Fruit fly (Drosophila melanogaster) whole organism, embryonic: ENCODE data around the gene Syx4.

Experiments used
- Adf1 ChIP-seq: fragments of 200-800 bp; sonication (Bioruptor generic); IDR thresholded peaks from 2 replicates; pipeline ENCODE4 v1.3.6; 2022; ENCODE audit warnings: missing biosample characterization, missing genetic modification characterization
- BEAF-32 ChIP-seq: fragments of 200-800 bp; sonication (Bioruptor generic); optimal IDR thresholded peaks from 3 replicates; lab custom pipeline; 2017; ENCODE audit warnings: missing biosample characterization, missing genetic modification characterization, mild to moderate bottlenecking, moderate library complexity, missing genetic modification reagents
- CG10267 ChIP-seq: fragments of 200-800 bp; sonication (Bioruptor generic); optimal IDR thresholded peaks from 2 replicates; lab custom pipeline; 2018; ENCODE audit warnings: missing biosample characterization, mild to moderate bottlenecking, missing genetic modification characterization, moderate library complexity
- CG10462 ChIP-seq: fragments of 200-800 bp; sonication (Bioruptor generic); optimal IDR thresholded peaks from 2 replicates; lab custom pipeline; 2016; ENCODE audit warnings: missing biosample characterization, missing genetic modification characterization
- CG10543 ChIP-seq: fragments of 200-800 bp; sonication (Bioruptor generic); optimal IDR thresholded peaks from 3 replicates; lab custom pipeline; 2017; ENCODE audit warnings: missing biosample characterization, mild to moderate bottlenecking, missing genetic modification characterization, moderate library complexity
- CG10979 ChIP-seq: fragments of 200-800 bp; sonication (Bioruptor generic); optimal IDR thresholded peaks from 2 replicates; lab custom pipeline; 2018; ENCODE audit warnings: missing biosample characterization, mild to moderate bottlenecking, missing genetic modification characterization, moderate library complexity
- CG11504 ChIP-seq: fragments of 200-800 bp; sonication (Bioruptor generic); optimal IDR thresholded peaks from 3 replicates; lab custom pipeline; 2019; ENCODE audit warnings: missing biosample characterization, mild to moderate bottlenecking, missing genetic modification characterization, moderate library complexity
- CG12219 ChIP-seq: fragments of 200-800 bp; sonication (Bioruptor generic); optimal IDR thresholded peaks from 3 replicates; lab custom pipeline; 2018; ENCODE audit warnings: missing biosample characterization, mild to moderate bottlenecking, missing genetic modification characterization
- CG14667 ChIP-seq: fragments of 200-800 bp; sonication (Bioruptor generic); IDR thresholded peaks from 2 replicates; pipeline ENCODE4 v1.3.6; 2022; ENCODE audit warnings: missing biosample characterization, missing genetic modification characterization
- CG16815 ChIP-seq: fragments of 200-800 bp; sonication (Bioruptor generic); optimal IDR thresholded peaks from 3 replicates; lab custom pipeline; 2017; ENCODE audit warnings: missing biosample characterization, mild to moderate bottlenecking, missing genetic modification characterization
- CG1832 ChIP-seq: fragments of 200-800 bp; sonication (Bioruptor generic); optimal IDR thresholded peaks from 2 replicates; lab custom pipeline; 2017; ENCODE audit warnings: missing biosample characterization, mild to moderate bottlenecking, missing genetic modification characterization, inconsistent platforms
- CG2199 ChIP-seq: fragments of 200-800 bp; sonication (Bioruptor generic); IDR thresholded peaks from 3 replicates; pipeline ENCODE4 v1.3.6; 2022; ENCODE audit warnings: missing biosample characterization, missing genetic modification characterization
- CG2889 ChIP-seq: fragments of 200-800 bp; sonication (Bioruptor generic); IDR thresholded peaks from 3 replicates; pipeline ENCODE4 v1.3.6; 2022; ENCODE audit warnings: missing biosample characterization, missing genetic modification characterization
- CG30020 ChIP-seq: fragments of 200-800 bp; optimal IDR thresholded peaks from 2 replicates; lab custom pipeline; 2019; ENCODE audit warnings: missing biosample characterization, mild to moderate bottlenecking, missing genetic modification characterization, moderate library complexity
- CG3407 ChIP-seq: fragments of 200-800 bp; sonication (Bioruptor generic); optimal IDR thresholded peaks from 2 replicates; lab custom pipeline; 2018; ENCODE audit warnings: missing biosample characterization, mild to moderate bottlenecking, missing genetic modification characterization
- CG4282 ChIP-seq: fragments of 200-800 bp; sonication (Bioruptor generic); optimal IDR thresholded peaks from 2 replicates; lab custom pipeline; 2016; ENCODE audit warnings: missing biosample characterization, missing genetic modification characterization
- CG4617 ChIP-seq: fragments of 200-800 bp; sonication (Bioruptor generic); optimal IDR thresholded peaks from 3 replicates; lab custom pipeline; 2016; ENCODE audit warnings: missing biosample characterization, missing genetic modification characterization, borderline replicate concordance
- CG6254 ChIP-seq: fragments of 200-800 bp; sonication (Bioruptor generic); optimal IDR thresholded peaks from 3 replicates; lab custom pipeline; 2017; ENCODE audit warnings: mild to moderate bottlenecking, missing biosample characterization, missing genetic modification reagents, missing genetic modification characterization
- CG8765 ChIP-seq: fragments of 200-800 bp; sonication (Bioruptor generic); IDR thresholded peaks from 2 replicates; pipeline ENCODE4 v1.3.6; 2022; ENCODE audit warnings: missing biosample characterization, missing genetic modification characterization
- CG9817 ChIP-seq: fragments of 200-800 bp; sonication (Bioruptor generic); optimal IDR thresholded peaks from 2 replicates; lab custom pipeline; 2018; ENCODE audit warnings: missing biosample characterization, mild to moderate bottlenecking, missing genetic modification characterization, moderate library complexity
- Dfd ChIP-seq, 2 experiments: fragments of >200 bp; optimal IDR thresholded peaks; 2 replicates each; lab custom pipeline; 2017; ENCODE audit warnings: missing biosample characterization in 2 of 2, missing genetic modification characterization in 2 of 2
- Eip74EF ChIP-seq, 2 experiments: fragments of 200-800 bp in 1 of 2; fragments of >200 bp in 1 of 2; sonication (Bioruptor generic) in 1 of 2; optimal IDR thresholded peaks; 2 replicates each; lab custom pipeline; 2017 to 2019; ENCODE audit warnings: missing biosample characterization in 2 of 2, missing genetic modification characterization in 2 of 2, mild to moderate bottlenecking in 1 of 2, moderate library complexity in 1 of 2
- Ets97D ChIP-seq: fragments of 200-800 bp; sonication (Bioruptor generic); optimal IDR thresholded peaks from 3 replicates; lab custom pipeline; 2016; ENCODE audit warnings: missing biosample characterization, missing genetic modification characterization
- Fer1 ChIP-seq: fragments of 200-800 bp; sonication (Bioruptor generic); optimal IDR thresholded peaks from 2 replicates; lab custom pipeline; 2017; ENCODE audit warnings: missing biosample characterization, mild to moderate bottlenecking, missing genetic modification characterization
- Gug ChIP-seq: fragments of 200-800 bp; sonication (Bioruptor generic); IDR thresholded peaks from 4 replicates; pipeline ENCODE4 v1.3.6; 2022; ENCODE audit warnings: missing biosample characterization, missing genetic modification characterization
- HmgZ ChIP-seq: fragments of 200-800 bp; sonication (Bioruptor generic); optimal IDR thresholded peaks from 2 replicates; lab custom pipeline; 2018; ENCODE audit warnings: missing biosample characterization, mild to moderate bottlenecking, missing genetic modification characterization
- Hr39 ChIP-seq: fragments of >200 bp; optimal IDR thresholded peaks from 2 replicates; lab custom pipeline; 2017
- Hr51 ChIP-seq, 2 experiments: fragments of 200-800 bp; sonication (Bioruptor generic); optimal IDR thresholded peaks; 2 replicates in 1 of 2; 3 replicates in 1 of 2; lab custom pipeline; 2016 to 2018; ENCODE audit warnings: missing biosample characterization in 2 of 2, missing genetic modification characterization in 2 of 2, mild to moderate bottlenecking in 1 of 2, moderate library complexity in 1 of 2
- Hr78 ChIP-seq, 2 experiments: fragments of 200-800 bp in 1 of 2; fragments of >200 bp in 1 of 2; sonication (Bioruptor generic) in 1 of 2; optimal IDR thresholded peaks; 2 replicates each; lab custom pipeline; 2017 to 2019; ENCODE audit warnings: missing biosample characterization in 2 of 2, missing genetic modification characterization in 2 of 2, mild to moderate bottlenecking in 1 of 2, moderate library complexity in 1 of 2
- Lim3 ChIP-seq: fragments of 200-800 bp; sonication (Bioruptor generic); IDR thresholded peaks from 2 replicates; pipeline ENCODE4 v1.3.6; 2022; ENCODE audit warnings: missing biosample characterization, missing genetic modification characterization
- NC2α ChIP-seq: fragments of 200-800 bp; sonication (Bioruptor generic); optimal IDR thresholded peaks from 2 replicates; lab custom pipeline; 2016; ENCODE audit warnings: missing biosample characterization, missing genetic modification characterization
- Neu2 ChIP-seq: fragments of 200-800 bp; sonication (Bioruptor generic); optimal IDR thresholded peaks from 3 replicates; lab custom pipeline; 2016; ENCODE audit warnings: missing biosample characterization, missing genetic modification characterization, borderline replicate concordance
- Ravus ChIP-seq: fragments of 200-800 bp; sonication (Bioruptor generic); IDR thresholded peaks from 2 replicates; pipeline ENCODE4 v1.3.6; 2022; ENCODE audit warnings: missing biosample characterization, missing genetic modification characterization
- Trl ChIP-seq, 3 experiments: fragments of >200 bp in 2 of 3; fragments of 200-800 bp in 1 of 3; sonication (Bioruptor generic) in 1 of 3; optimal IDR thresholded peaks; 2 replicates in 1 of 3; 3 replicates in 2 of 3; lab custom pipeline; 2016 to 2017; ENCODE audit warnings: missing biosample characterization in 1 of 3, missing genetic modification characterization in 1 of 3
- Xrp1 ChIP-seq: fragments of 200-800 bp; sonication (Bioruptor generic); IDR thresholded peaks from 2 replicates; pipeline ENCODE4 v1.3.6; 2022; ENCODE audit warnings: missing biosample characterization, missing genetic modification characterization
- ab ChIP-seq: fragments of 200-800 bp; sonication (Bioruptor generic); optimal IDR thresholded peaks from 2 replicates; lab custom pipeline; 2016; ENCODE audit warnings: missing biosample characterization, missing genetic modification characterization
- al ChIP-seq: fragments of 200-800 bp; sonication (Bioruptor generic); IDR thresholded peaks from 2 replicates; pipeline ENCODE4 v1.3.6; 2022; ENCODE audit warnings: missing biosample characterization, missing genetic modification characterization
- az2 ChIP-seq: fragments of 200-800 bp; sonication (Bioruptor generic); optimal IDR thresholded peaks from 3 replicates; lab custom pipeline; 2016; ENCODE audit warnings: missing biosample characterization, missing genetic modification characterization
- dan ChIP-seq: fragments of 200-800 bp; sonication (Bioruptor generic); IDR thresholded peaks from 2 replicates; pipeline ENCODE4 v1.3.6; 2022; ENCODE audit warnings: missing biosample characterization, missing genetic modification characterization
- gsb-n ChIP-seq: fragments of 200-800 bp; sonication (Bioruptor generic); optimal IDR thresholded peaks from 3 replicates; lab custom pipeline; 2018; ENCODE audit warnings: missing biosample characterization, mild to moderate bottlenecking, missing genetic modification characterization
- inv ChIP-seq: fragments of 200-800 bp; sonication (Bioruptor generic); IDR thresholded peaks from 2 replicates; pipeline ENCODE4 v1.3.6; 2022; ENCODE audit warnings: missing biosample characterization, missing genetic modification characterization; ENCODE audit not compliant: partially characterized antibody
- lola ChIP-seq, 3 experiments: fragments of >200 bp in 2 of 3; fragments of 200-800 bp in 1 of 3; sonication (Bioruptor generic) in 1 of 3; optimal IDR thresholded peaks; 2 replicates each; lab custom pipeline; 2017 to 2019; ENCODE audit warnings: missing biosample characterization in 3 of 3, missing genetic modification characterization in 3 of 3, mild to moderate bottlenecking in 1 of 3, moderate library complexity in 1 of 3
- nmo ChIP-seq: fragments of 200-800 bp; sonication (Bioruptor generic); optimal IDR thresholded peaks from 2 replicates; lab custom pipeline; 2018; ENCODE audit warnings: missing biosample characterization, mild to moderate bottlenecking, missing genetic modification characterization, moderate library complexity
- schlank ChIP-seq: fragments of 200-800 bp; sonication (Bioruptor generic); optimal IDR thresholded peaks from 2 replicates; lab custom pipeline; 2018; ENCODE audit warnings: missing biosample characterization, mild to moderate bottlenecking, missing genetic modification characterization
- sens ChIP-seq: fragments of 200-800 bp; sonication (Bioruptor generic); peaks from one replicate; lab custom pipeline; 2016; ENCODE audit warnings: missing biosample characterization, missing genetic modification characterization
- sens-2 ChIP-seq: fragments of 200-800 bp; sonication (Bioruptor generic); IDR thresholded peaks from 2 replicates; pipeline ENCODE4 v1.3.6; 2022; ENCODE audit warnings: missing biosample characterization, missing genetic modification characterization
- tio ChIP-seq: fragments of 200-800 bp; sonication (Bioruptor generic); optimal IDR thresholded peaks from 2 replicates; lab custom pipeline; 2017; ENCODE audit warnings: missing biosample characterization, missing genetic modification characterization, inconsistent platforms
- trh ChIP-seq: fragments of 200-800 bp; sonication (Bioruptor generic); optimal IDR thresholded peaks from 2 replicates; lab custom pipeline; 2016; ENCODE audit warnings: missing biosample characterization, missing genetic modification characterization
- tx ChIP-seq: fragments of 200-800 bp; sonication (Bioruptor generic); optimal IDR thresholded peaks from 2 replicates; lab custom pipeline; 2016; ENCODE audit warnings: missing biosample characterization, missing genetic modification characterization
- wek ChIP-seq: fragments of 200-800 bp; sonication (Bioruptor generic); optimal IDR thresholded peaks from 3 replicates; lab custom pipeline; 2018; ENCODE audit warnings: missing biosample characterization, mild to moderate bottlenecking, missing genetic modification characterization, moderate library complexity
- yki ChIP-seq: fragments of >200 bp; optimal IDR thresholded peaks from 3 replicates; lab custom pipeline; 2018

The Syx4 gene

DNA sequence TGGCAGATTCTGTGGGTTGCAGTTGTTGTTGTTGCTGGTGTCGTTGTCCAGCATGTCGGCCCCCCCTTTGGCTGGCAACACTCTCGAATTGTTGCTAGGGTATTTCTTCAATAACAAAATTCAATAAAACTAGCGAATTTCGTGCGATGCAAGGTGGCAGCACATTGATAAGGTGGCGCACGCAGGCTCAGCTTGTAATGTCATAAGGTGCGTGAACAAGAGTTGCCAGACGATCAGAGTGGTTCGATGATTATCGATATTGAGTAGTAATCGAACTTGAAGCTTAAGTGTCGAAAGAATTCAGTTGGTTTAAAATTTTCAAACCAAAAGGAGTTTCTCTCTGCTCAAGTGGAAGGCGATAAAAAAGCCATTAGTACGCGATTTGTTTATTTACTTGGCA lies 23.8 kb downstream of the Syx4 start, which contains the start of gene CG2701 (continued):
- TF ChIP-seq sens-2 (no peak), al (no peak), schlank (tag; lab: Kevin White, UChicago) (no peak), CG8765 (no peak), Hr39 (lab: Kevin White, UChicago) (no peak), CG11504 (tag; lab: Kevin White, UChicago) (no peak), Lim3 (no peak), Neu2 (GFP tag; lab: Kevin White, UChicago) (peak; percentile 78), yki (lab: Kevin White, UChicago) (no peak), CG2199 (GFP tag; lab: Robert Waterston, UW) (no peak), wek (GFP tag; lab: Kevin White, UChicago) (no peak), nmo (peak; percentile 13), HmgZ (tag; lab: Kevin White, UChicago) (peak; percentile 70), Hr78 (GFP tag; optimal IDR thresholded peaks at IDR 0.05; lab: Kevin White, UChicago) (no peak), trh (no peak), Hr51 (GFP tag; optimal IDR thresholded peaks at IDR 0.05; lab: Kevin White, UChicago) (no peak), Ravus (GFP tag; lab: Robert Waterston, UW) (no peak), BEAF-32 (GFP tag; lab: Kevin White, UChicago) (peak; percentile 74), CG4617 (peak; percentile 78), dan (GFP tag; lab: Robert Waterston, UW) (no peak), gsb-n (tag; lab: Kevin White, UChicago) (no peak), CG10267 (tag; lab: Kevin White, UChicago) (peak; percentile 9), CG10462 (GFP tag; lab: Kevin White, UChicago) (no peak), Gug (GFP tag; lab: Robert Waterston, UW) (peak; percentile 13; the same call in 1 of the 4 replicates), tio (no peak), Trl (optimal IDR thresholded peaks at IDR 0.05; lab: Kevin White, UChicago) (no peak), Trl (GFP tag; optimal IDR thresholded peaks at IDR 0.05; lab: Kevin White, UChicago) (peak; percentile 0), CG6254 (GFP tag; lab: Kevin White, UChicago) (no peak), CG3407 (GFP tag; lab: Kevin White, UChicago) (no peak), az2 (no peak), Eip74EF (GFP tag; optimal IDR thresholded peaks at IDR 0.05; lab: Kevin White, UChicago) (no peak), CG4282 (GFP tag; lab: Kevin White, UChicago) (no peak), Xrp1 (GFP tag; lab: Robert Waterston, UW) (peak; percentile 17; the same call in 1 of the 2 replicates), CG10979 (tag; lab: Kevin White, UChicago) (no peak), CG30020 (tag; lab: Kevin White, UChicago) (no peak), CG1832 (no peak), CG12219 (no peak), CG16815 (GFP tag; lab: Kevin White, UChicago) (no peak), CG2889 (GFP tag; lab: Robert Waterston, UW) (no peak), lola (GFP tag; optimal IDR thresholded peaks at IDR 0.05; lab: Kevin White, UChicago) (no peak), ab (GFP tag; lab: Kevin White, UChicago) (no peak), tx (no peak), CG10543 (no peak), Ets97D (GFP tag; lab: Kevin White, UChicago) (peak; percentile 56), Dfd (GFP tag; optimal IDR thresholded peaks at IDR 0.05; lab: Kevin White, UChicago) (no peak), Adf1 (no peak), Fer1 (GFP tag; lab: Kevin White, UChicago) (no peak), CG9817 (tag; lab: Kevin White, UChicago) (no peak), NC2α (no peak), sens (GFP tag; lab: Kevin White, UChicago) (no peak), CG14667 (GFP tag; lab: Robert Waterston, UW) (no peak), inv (GFP tag; lab: Robert Waterston, UW) (peak; percentile 58)
